Worm (Caenorhabditis elegans) whole organism, L3 larva: ENCODE data around the gene F30B5.11.
A peak's percentile ranks its signal among the peaks of the same experiment; 100 is the strongest.
"Not testable (repeated sequence)": the region's sequence is repeated elsewhere in the genome, so short reads cannot be mapped to it uniquely, and the experiment has no call there.

Experiments
- aly-2 ChIP-seq: fragments of 150-350 bp; optimal IDR thresholded peaks from 2 replicates; lab custom pipeline; 2014; ENCODE audit warnings: missing biosample characterization, missing genetic modification characterization
- ama-1 ChIP-seq: fragments of 150-350 bp; optimal IDR thresholded peaks from 2 replicates; lab custom pipeline; 2018
- ceh-16 ChIP-seq: sonication (generic microtip); optimal IDR thresholded peaks from 2 replicates; lab custom pipeline; 2017; ENCODE audit warnings: missing biosample characterization, missing genetic modification characterization
- ceh-28 ChIP-seq: fragments of 150-350 bp; optimal IDR thresholded peaks from 2 replicates; lab custom pipeline; 2014; ENCODE audit warnings: missing biosample characterization, missing genetic modification reagents, missing genetic modification characterization
- ceh-9 ChIP-seq: sonication (generic microtip); optimal IDR thresholded peaks from 2 replicates; lab custom pipeline; 2018; ENCODE audit warnings: missing biosample characterization, missing genetic modification characterization
- daf-12 ChIP-seq: fragments of 150-350 bp; optimal IDR thresholded peaks from 2 replicates; lab custom pipeline; 2014; ENCODE audit warnings: missing biosample characterization, missing genetic modification reagents, missing genetic modification characterization
- egl-27 ChIP-seq: sonication (generic microtip); optimal IDR thresholded peaks from 4 replicates; lab custom pipeline; 2017; ENCODE audit warnings: missing biosample characterization, missing genetic modification reagents, missing genetic modification characterization
- egl-5 ChIP-seq: fragments of 150-350 bp; optimal IDR thresholded peaks from 2 replicates; lab custom pipeline; 2017; ENCODE audit warnings: missing biosample characterization, missing genetic modification reagents, missing genetic modification characterization, inconsistent platforms
- elt-1 ChIP-seq: fragments of 150-350 bp; optimal IDR thresholded peaks from 2 replicates; lab custom pipeline; 2014; ENCODE audit warnings: missing biosample characterization, missing genetic modification characterization
- elt-3 ChIP-seq, 3 experiments: fragments of 150-350 bp in 1 of 3; sonication (generic microtip) in 2 of 3; optimal IDR thresholded peaks; 2 replicates in 2 of 3; 4 replicates in 1 of 3; lab custom pipeline; 2014 to 2017; ENCODE audit warnings: missing biosample characterization in 3 of 3, missing genetic modification characterization in 3 of 3
- eor-1 ChIP-seq, 2 experiments: fragments of 150-350 bp; optimal IDR thresholded peaks; 2 replicates each; lab custom pipeline; 2014 to 2018; ENCODE audit warnings: missing biosample characterization in 2 of 2, missing genetic modification characterization in 2 of 2
- fos-1 ChIP-seq: fragments of 150-350 bp; optimal IDR thresholded peaks from 2 replicates; lab custom pipeline; 2014; ENCODE audit warnings: missing biosample characterization, missing genetic modification characterization
- hmg-11 ChIP-seq: sonication (generic microtip); optimal IDR thresholded peaks from 2 replicates; lab custom pipeline; 2016; ENCODE audit warnings: missing genetic modification characterization, missing compliant biosample characterization
- jun-1 ChIP-seq: fragments of 150-350 bp; optimal IDR thresholded peaks from 2 replicates; lab custom pipeline; 2014; ENCODE audit warnings: missing biosample characterization, missing genetic modification reagents, missing genetic modification characterization
- lin-15B ChIP-seq: fragments of 150-350 bp; optimal IDR thresholded peaks from 2 replicates; lab custom pipeline; 2014; ENCODE audit warnings: missing biosample characterization, missing genetic modification characterization
- lin-39 ChIP-seq: fragments of 150-350 bp; optimal IDR thresholded peaks from 2 replicates; lab custom pipeline; 2018; ENCODE audit warnings: missing biosample characterization, missing genetic modification reagents, missing genetic modification characterization
- mdl-1 ChIP-seq: fragments of 150-350 bp; optimal IDR thresholded peaks from 2 replicates; lab custom pipeline; 2014; ENCODE audit warnings: missing biosample characterization, missing genetic modification characterization
- mml-1 ChIP-seq: fragments of 150-350 bp; sonication (generic microtip); optimal IDR thresholded peaks from 3 replicates; lab custom pipeline; 2014; ENCODE audit warnings: missing biosample characterization, missing genetic modification characterization
- nhr-11 ChIP-seq: fragments of 150-350 bp; optimal IDR thresholded peaks from 2 replicates; lab custom pipeline; 2014; ENCODE audit warnings: missing biosample characterization, missing genetic modification characterization
- nhr-12 ChIP-seq: fragments of 150-350 bp; optimal IDR thresholded peaks from 2 replicates; lab custom pipeline; 2014; ENCODE audit warnings: missing biosample characterization, missing genetic modification characterization
- nhr-23 ChIP-seq: fragments of 150-350 bp; optimal IDR thresholded peaks from 2 replicates; lab custom pipeline; 2014; ENCODE audit warnings: missing biosample characterization, missing genetic modification reagents, missing genetic modification characterization
- nhr-237 ChIP-seq: fragments of 150-350 bp; optimal IDR thresholded peaks from 2 replicates; lab custom pipeline; 2014; ENCODE audit warnings: missing biosample characterization, missing genetic modification characterization
- nhr-28 ChIP-seq: fragments of 150-350 bp; optimal IDR thresholded peaks from 2 replicates; lab custom pipeline; 2014; ENCODE audit warnings: missing biosample characterization, missing genetic modification characterization
- nhr-43 ChIP-seq: sonication (generic microtip); optimal IDR thresholded peaks from 2 replicates; lab custom pipeline; 2016; ENCODE audit warnings: mild to moderate bottlenecking, missing genetic modification characterization, missing compliant biosample characterization; ENCODE audit not compliant: poor library complexity, severe bottlenecking
- nhr-77 ChIP-seq: fragments of 150-350 bp; optimal IDR thresholded peaks from 2 replicates; lab custom pipeline; 2014; ENCODE audit warnings: missing biosample characterization, missing genetic modification characterization
- pqm-1 ChIP-seq: fragments of 150-350 bp; optimal IDR thresholded peaks from 2 replicates; lab custom pipeline; 2017; ENCODE audit warnings: missing biosample characterization, missing genetic modification characterization, inconsistent platforms
- sea-2 ChIP-seq: fragments of 150-350 bp; sonication (generic microtip); optimal IDR thresholded peaks from 4 replicates; lab custom pipeline; 2014; ENCODE audit warnings: missing biosample characterization, missing genetic modification reagents, missing genetic modification characterization
- skn-1 ChIP-seq: fragments of 150-350 bp; optimal IDR thresholded peaks from 2 replicates; lab custom pipeline; 2014; ENCODE audit warnings: missing biosample characterization, missing genetic modification characterization
- snpc-4 ChIP-seq: fragments of 150-350 bp; optimal IDR thresholded peaks from 2 replicates; lab custom pipeline; 2014; ENCODE audit warnings: missing biosample characterization, missing genetic modification characterization
- unc-39 ChIP-seq: sonication (generic microtip); optimal IDR thresholded peaks from 4 replicates; lab custom pipeline; 2017; ENCODE audit warnings: missing biosample characterization, missing genetic modification characterization
- unc-62 ChIP-seq: fragments of 150-350 bp; sonication (generic microtip); optimal IDR thresholded peaks from 4 replicates; lab custom pipeline; 2014; ENCODE audit warnings: missing biosample characterization, missing genetic modification reagents, missing genetic modification characterization
- ztf-4 ChIP-seq: fragments of 150-350 bp; optimal IDR thresholded peaks from 2 replicates; lab custom pipeline; 2014; ENCODE audit warnings: missing biosample characterization, missing genetic modification characterization

F30B5.11 gene

DNA sequence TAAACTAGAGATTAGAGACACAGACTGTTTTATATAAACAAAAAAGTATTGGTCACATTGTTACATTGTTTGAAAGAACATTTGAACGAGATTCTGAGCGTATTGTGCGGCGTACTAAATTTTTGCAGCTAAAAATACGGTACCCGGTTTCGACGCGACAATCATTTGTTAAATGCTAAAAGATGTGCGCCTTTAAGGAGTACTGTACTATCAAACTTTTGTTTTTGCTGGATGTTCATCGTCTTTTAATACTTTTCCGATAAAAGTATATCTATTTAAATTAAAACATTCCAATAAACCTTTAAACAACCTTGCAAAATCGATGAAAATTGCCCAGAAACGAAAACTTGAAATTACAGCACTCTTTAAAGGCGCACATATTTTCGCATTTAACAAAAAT lies 23.2 kb downstream of the F30B5.11 start, which contains the start of gene K06B9.6:
Gene K06B9.6 (minus strand): TSS at position 101 of the 400 bp plus-strand sequence.
- not testable (repeated sequence) for TF ChIP-seq elt-1, pqm-1, nhr-28 (tag; lab: Kevin White, UChicago)

DNA sequence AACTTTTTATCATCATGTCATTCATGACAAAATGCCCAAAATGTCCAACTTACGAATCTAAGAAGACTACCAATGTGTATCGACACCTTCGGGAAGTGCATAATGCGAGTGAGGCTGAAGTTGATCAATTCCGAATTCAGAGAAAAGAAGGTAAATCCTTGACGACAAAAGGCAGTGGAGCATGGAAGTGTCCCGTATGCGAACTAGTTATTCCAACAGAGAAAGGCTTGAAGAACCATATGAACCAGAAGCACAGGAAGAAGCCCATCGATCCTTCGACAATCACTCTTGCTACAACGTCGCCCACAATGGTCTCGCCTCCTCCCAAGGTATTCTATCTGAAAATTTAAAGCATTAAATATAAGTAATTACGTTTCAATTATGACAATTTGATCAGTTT lies 33.8 kb downstream of the F30B5.11 start, which contains the start of gene K08D10.11:
Gene K08D10.11 (minus strand): TSS at position 101 of the 400 bp plus-strand sequence.
- not testable (repeated sequence) for TF ChIP-seq egl-27 (tag; lab: Kevin White, UChicago); ceh-28 (tag; lab: Kevin White, UChicago); skn-1

- TF ChIP-seq nhr-43 (peak; percentile 11), lin-15B (tag; lab: Kevin White, UChicago) (peak; percentile 61)
Observed at ce11 chrIV:4184767-4185166, 35.1 kb downstream of the F30B5.11 start.

- no peak for TF ChIP-seq nhr-23 (tag; lab: Kevin White, UChicago)
- TF ChIP-seq snpc-4 (tag; lab: Kevin White, UChicago): no peak
- no peak for TF ChIP-seq elt-3 (tag; optimal IDR thresholded peaks at IDR 0.05; lab: Kevin White, UChicago)
- no peak for TF ChIP-seq nhr-77
- TF ChIP-seq jun-1 (tag; lab: Kevin White, UChicago): no peak
- TF ChIP-seq nhr-43: no peak
- TF ChIP-seq nhr-12 (tag; lab: Kevin White, UChicago): no peak
- TF ChIP-seq mml-1 (tag; lab: Kevin White, UChicago): no peak
- TF ChIP-seq ztf-4: no peak
- no peak for TF ChIP-seq daf-12 (tag; lab: Kevin White, UChicago)
- TF ChIP-seq elt-1 (tag; lab: Kevin White, UChicago): no peak
- TF ChIP-seq fos-1 (tag; lab: Kevin White, UChicago): no peak
- TF ChIP-seq unc-62: no peak
- no peak for TF ChIP-seq aly-2
- TF ChIP-seq ceh-9 (tag; lab: Kevin White, UChicago): no peak
- TF ChIP-seq hmg-11 (tag; lab: Kevin White, UChicago): no peak
- TF ChIP-seq sea-2 (GFP tag; lab: Kevin White, UChicago): no peak
- TF ChIP-seq egl-27 (tag; lab: Kevin White, UChicago): no peak
- no peak for TF ChIP-seq eor-1 (tag; optimal IDR thresholded peaks at IDR 0.05; lab: Kevin White, UChicago)
Observed at ce11 chrIV:4178424-4178823, 41.5 kb downstream of the F30B5.11 start, which contains the start of gene tsen-34. Gene tsen-34 (plus strand): TSS chrIV:4178457.

ce11 chrIV:4177560-4177959 lies 42.3 kb downstream of the F30B5.11 start:
- TF ChIP-seq ama-1 (lab: Kevin White, UChicago) (no peak), lin-15B (tag; lab: Kevin White, UChicago) (peak; percentile 19)

- TF ChIP-seq elt-3 (tag; optimal IDR thresholded peaks at IDR 0.05; lab: Kevin White, UChicago) (no peak), aly-2 (no peak), nhr-237 (tag; lab: Kevin White, UChicago) (no peak), unc-39 (tag; lab: Kevin White, UChicago) (no peak), ama-1 (lab: Kevin White, UChicago) (no peak), ztf-4 (no peak), lin-39 (tag; lab: Kevin White, UChicago) (no peak), nhr-23 (tag; lab: Kevin White, UChicago) (no peak), nhr-11 (tag; lab: Kevin White, UChicago) (no peak), ceh-16 (tag; lab: Kevin White, UChicago) (no peak), daf-12 (tag; lab: Kevin White, UChicago) (no peak), pqm-1 (tag; lab: Kevin White, UChicago) (no peak), egl-5 (tag; lab: Kevin White, UChicago) (no peak), mdl-1 (tag; lab: Kevin White, UChicago) (no peak), lin-15B (tag; lab: Kevin White, UChicago) (no peak), egl-27 (tag; lab: Kevin White, UChicago) (no peak), eor-1 (tag; optimal IDR thresholded peaks at IDR 0.05; lab: Kevin White, UChicago) (no peak)
Observed at ce11 chrIV:4176659-4177058, 43.2 kb downstream of the F30B5.11 start.
